Fruit fly (Drosophila melanogaster) whole organism, embryonic: ENCODE measurements around the gene CG4645.

ENCODE experiments used
- Adf1 ChIP-seq: fragments of 200-800 bp; sonication (Bioruptor generic); IDR thresholded peaks from 2 replicates; pipeline ENCODE4 v1.3.6; 2022; ENCODE audit warnings: missing biosample characterization, missing genetic modification characterization
- Atf-2 ChIP-seq: fragments of 200-800 bp; sonication (Bioruptor generic); optimal IDR thresholded peaks from 2 replicates; lab custom pipeline; 2016; ENCODE audit warnings: missing biosample characterization, missing genetic modification characterization
- CG10462 ChIP-seq: fragments of 200-800 bp; sonication (Bioruptor generic); optimal IDR thresholded peaks from 2 replicates; lab custom pipeline; 2016; ENCODE audit warnings: missing biosample characterization, missing genetic modification characterization
- CG11504 ChIP-seq: fragments of 200-800 bp; sonication (Bioruptor generic); optimal IDR thresholded peaks from 3 replicates; lab custom pipeline; 2019; ENCODE audit warnings: missing biosample characterization, mild to moderate bottlenecking, missing genetic modification characterization, moderate library complexity
- CG11723 ChIP-seq: fragments of 200-800 bp; sonication (Bioruptor generic); optimal IDR thresholded peaks from 2 replicates; lab custom pipeline; 2017; ENCODE audit warnings: missing biosample characterization, mild to moderate bottlenecking, missing genetic modification characterization
- CG13624 ChIP-seq: fragments of 200-800 bp; sonication (Bioruptor generic); optimal IDR thresholded peaks from 2 replicates; lab custom pipeline; 2016; ENCODE audit warnings: missing biosample characterization, missing genetic modification characterization
- CG14965 ChIP-seq: fragments of 200-800 bp; sonication (Bioruptor generic); optimal IDR thresholded peaks from 2 replicates; lab custom pipeline; 2016; ENCODE audit warnings: missing biosample characterization, missing genetic modification characterization, borderline replicate concordance
- CG17359 ChIP-seq: fragments of 200-800 bp; sonication (Bioruptor generic); optimal IDR thresholded peaks from 3 replicates; lab custom pipeline; 2018; ENCODE audit warnings: missing biosample characterization, mild to moderate bottlenecking, missing genetic modification characterization, moderate library complexity
- CG9437 ChIP-seq: fragments of 200-800 bp; sonication (Bioruptor generic); optimal IDR thresholded peaks from 2 replicates; lab custom pipeline; 2018; ENCODE audit warnings: missing biosample characterization, mild to moderate bottlenecking, missing genetic modification characterization
- Camta ChIP-seq: fragments of 200-800 bp; sonication (Bioruptor generic); optimal IDR thresholded peaks from 2 replicates; lab custom pipeline; 2016; ENCODE audit warnings: missing biosample characterization, missing genetic modification characterization
- E2f1 ChIP-seq: fragments of 200-800 bp; sonication (Bioruptor generic); IDR thresholded peaks from 2 replicates; pipeline ENCODE4 v1.3.6; 2022; ENCODE audit warnings: missing biosample characterization, missing genetic modification characterization
- fru ChIP-seq: fragments of >200 bp; optimal IDR thresholded peaks from 2 replicates; lab custom pipeline; 2017
- sens ChIP-seq: fragments of 200-800 bp; sonication (Bioruptor generic); peaks from one replicate; lab custom pipeline; 2016; ENCODE audit warnings: missing biosample characterization, missing genetic modification characterization
- ssp ChIP-seq: fragments of 200-800 bp; sonication (Bioruptor generic); IDR thresholded peaks from 2 replicates; pipeline ENCODE4 v1.3.6; 2022; ENCODE audit warnings: missing biosample characterization, missing genetic modification characterization

DNA sequence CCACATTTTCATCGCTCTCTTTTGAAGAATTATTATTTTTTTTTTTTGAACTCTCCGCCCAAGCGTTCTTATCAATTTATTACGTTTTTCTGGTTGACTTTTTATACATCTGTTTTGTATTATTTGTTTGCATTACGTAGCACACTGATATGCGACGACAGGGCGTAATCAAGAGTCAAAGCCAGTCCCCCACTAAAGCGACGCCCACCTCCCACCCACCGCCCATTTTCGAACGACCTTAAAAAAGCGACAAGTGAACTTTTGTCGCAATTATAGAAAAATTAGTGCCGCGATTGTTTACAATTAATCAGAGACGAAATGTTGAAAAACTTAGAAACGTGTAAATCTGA lies 19.0 kb upstream of the CG4645 start:
- TF ChIP-seq CG13624 (no peak), sens (GFP tag; lab: Kevin White, UChicago) (no peak), E2f1 (GFP tag; lab: Robert Waterston, UW) (no peak), Atf-2 (GFP tag; lab: Kevin White, UChicago) (no peak), CG17359 (tag; lab: Kevin White, UChicago) (no peak), CG11723 (GFP tag; lab: Kevin White, UChicago) (no peak), CG11504 (tag; lab: Kevin White, UChicago) (no peak), CG9437 (no peak), ssp (GFP tag; lab: Robert Waterston, UW) (no peak), Adf1 (GFP tag; lab: Robert Waterston, UW) (no peak), CG10462 (GFP tag; lab: Kevin White, UChicago) (no peak), CG14965 (no peak), Camta (GFP tag; lab: Kevin White, UChicago) (no peak), fru (lab: Kevin White, UChicago) (no peak)
